Fruit fly (Drosophila melanogaster): Measurements from ENCODE around the gene CG33658.

dm6 chr3R:24867956-24868355 is 27.0 kb upstream of the CG33658 start:
- TF ChIP-seq h (GFP tag; optimal IDR thresholded peaks at IDR 0.05), result no peak
- no peak for TF ChIP-seq sage (GFP tag; optimal IDR thresholded peaks at IDR 0.05)
- no peak for TF ChIP-seq HLH106 (tag; optimal IDR thresholded peaks at IDR 0.05)
- no peak for TF ChIP-seq Dif (GFP tag; optimal IDR thresholded peaks at IDR 0.05; ENCODE audit: partially characterized antibody)
- no peak for TF ChIP-seq dsf (GFP tag; optimal IDR thresholded peaks at IDR 0.05; ENCODE audit: borderline replicate concordance)
- TF ChIP-seq CrebA (GFP tag; optimal IDR thresholded peaks at IDR 0.05; ENCODE audit: borderline replicate concordance), result no peak
- TF ChIP-seq Jra (GFP tag; optimal IDR thresholded peaks at IDR 0.05), result no peak
- no peak for TF ChIP-seq Vsx2 (GFP tag; optimal IDR thresholded peaks at IDR 0.05; ENCODE audit: partially characterized antibody)
- TF ChIP-seq Hr78 (GFP tag; optimal IDR thresholded peaks at IDR 0.05), result no peak
- no peak for TF ChIP-seq lola (GFP tag; optimal IDR thresholded peaks at IDR 0.05)
- no peak for TF ChIP-seq fru (GFP tag; optimal IDR thresholded peaks at IDR 0.05)
- no peak for TF ChIP-seq usp (GFP tag; optimal IDR thresholded peaks at IDR 0.05)

Data from whole organism, wandering third instar larva.